Worm (Caenorhabditis elegans): ENCODE results near the gene exc-9.

The exc-9 gene

ce11 chrIV:7898489-7898888, 42.3 kb downstream of the exc-9 start (continued):
- TF ChIP-seq daf-16 (GFP tag; optimal IDR thresholded peaks at IDR 0.05) (no peak), daf-16 (tag; optimal IDR thresholded peaks at IDR 0.05) (peak; percentile 73), F49E8.2 (tag; optimal IDR thresholded peaks at IDR 0.05; ENCODE audit: borderline replicate concordance) (no peak), zag-1 (tag; optimal IDR thresholded peaks at IDR 0.05) (no peak), nhr-11 (tag; optimal IDR thresholded peaks at IDR 0.05) (no peak), F37D6.2 (tag; optimal IDR thresholded peaks at IDR 0.05) (no peak), fos-1 (tag; optimal IDR thresholded peaks at IDR 0.05) (no peak), T26A8.4 (GFP tag; IDR thresholded peaks at IDR 0.05) (no peak), mdt-29 (GFP tag; IDR thresholded peaks at IDR 0.05) (no peak), duxl-1 (tag; optimal IDR thresholded peaks at IDR 0.05; ENCODE audit: poor library complexity) (no peak), nhr-77 (tag; optimal IDR thresholded peaks at IDR 0.05) (no peak), lin-29 (GFP tag; IDR thresholded peaks at IDR 0.05) (no peak), rbr-2 (tag; optimal IDR thresholded peaks at IDR 0.05) (no peak), D1046.2 (GFP tag; IDR thresholded peaks at IDR 0.05) (no peak), daf-8 (GFP tag; IDR thresholded peaks at IDR 0.05) (no peak), ZK337.2 (GFP tag; IDR thresholded peaks at IDR 0.05) (no peak), ceh-62 (tag; optimal IDR thresholded peaks at IDR 0.05) (no peak), vab-7 (GFP tag; IDR thresholded peaks at IDR 0.05) (no peak)

ce11 chrIV:7897953-7898352, 42.9 kb downstream of the exc-9 start:
- TF ChIP-seq lir-3 (tag; optimal IDR thresholded peaks at IDR 0.05) (no peak), ces-1 (GFP tag; optimal IDR thresholded peaks at IDR 0.05) (peak; percentile 53), fkh-10 (GFP tag; optimal IDR thresholded peaks at IDR 0.05) (peak; percentile 53)

- TF ChIP-seq hmg-1.1 (GFP tag; IDR thresholded peaks at IDR 0.05) (no peak), aly-2 (tag; optimal IDR thresholded peaks at IDR 0.05) (no peak), aha-1 (tag) (no peak), daf-19 (GFP tag; conservative IDR thresholded peaks at IDR 0.05) (no peak), zip-2 (tag; optimal IDR thresholded peaks at IDR 0.05) (no peak)
These were observed 43.4 kb downstream of the exc-9 start, which contains the start of gene ilys-4 for ce11 chrIV:7897443-7897842. TSS of gene ilys-4 (minus strand) at chrIV:7897543.
